Fruit fly (Drosophila melanogaster) whole organism, embryonic: ENCODE results near the gene Gr39a.

Source experiments
- Aef1 ChIP-seq: fragments of 200-800 bp; sonication (Bioruptor generic); IDR thresholded peaks from 3 replicates; pipeline ENCODE4 v1.3.6; 2022; ENCODE audit warnings: missing biosample characterization, missing genetic modification characterization
- CG10565 ChIP-seq: fragments of 200-800 bp; sonication (Bioruptor generic); optimal IDR thresholded peaks from 3 replicates; lab custom pipeline; 2016; ENCODE audit warnings: missing biosample characterization, mild to moderate bottlenecking, missing genetic modification characterization
- CG14710 ChIP-seq: fragments of 200-800 bp; sonication (Bioruptor generic); optimal IDR thresholded peaks from 3 replicates; lab custom pipeline; 2019; ENCODE audit warnings: missing biosample characterization, mild to moderate bottlenecking, missing genetic modification characterization, moderate library complexity
- CG15696 ChIP-seq: fragments of 200-800 bp; sonication (Bioruptor generic); optimal IDR thresholded peaks from 2 replicates; lab custom pipeline; 2019; ENCODE audit warnings: missing biosample characterization, mild to moderate bottlenecking, missing genetic modification characterization, moderate library complexity
- CG17328 ChIP-seq: fragments of 200-800 bp; sonication (Bioruptor generic); IDR thresholded peaks from 2 replicates; pipeline ENCODE4 v1.3.6; 2022; ENCODE audit warnings: missing biosample characterization, missing genetic modification characterization
- CG17829 ChIP-seq: fragments of 200-800 bp; optimal IDR thresholded peaks from 2 replicates; lab custom pipeline; 2019; ENCODE audit warnings: missing biosample characterization, mild to moderate bottlenecking, missing genetic modification characterization, moderate library complexity
- CG5180 ChIP-seq: fragments of 200-800 bp; sonication (Bioruptor generic); optimal IDR thresholded peaks from 3 replicates; lab custom pipeline; 2017; ENCODE audit warnings: missing biosample characterization, missing genetic modification characterization, mild to moderate bottlenecking, moderate library complexity, missing genetic modification reagents
- Fer2 ChIP-seq: fragments of 200-800 bp; sonication (Bioruptor generic); optimal IDR thresholded peaks from 2 replicates; lab custom pipeline; 2018; ENCODE audit warnings: missing biosample characterization, mild to moderate bottlenecking, missing genetic modification characterization, moderate library complexity
- Gug ChIP-seq: fragments of 200-800 bp; sonication (Bioruptor generic); IDR thresholded peaks from 4 replicates; pipeline ENCODE4 v1.3.6; 2022; ENCODE audit warnings: missing biosample characterization, missing genetic modification characterization
- disco-r ChIP-seq: fragments of 200-800 bp; sonication (Bioruptor generic); optimal IDR thresholded peaks from 2 replicates; lab custom pipeline; 2016; ENCODE audit warnings: missing biosample characterization, missing genetic modification characterization
- maf-S ChIP-seq: fragments of 200-800 bp; sonication (Bioruptor generic); optimal IDR thresholded peaks from 2 replicates; lab custom pipeline; 2016; ENCODE audit warnings: missing biosample characterization, missing genetic modification characterization
- pnt ChIP-seq: fragments of 200-800 bp; sonication (Bioruptor generic); optimal IDR thresholded peaks from 3 replicates; lab custom pipeline; 2016; ENCODE audit warnings: missing biosample characterization, missing genetic modification characterization
- ttk ChIP-seq: fragments of 200-800 bp; sonication (Bioruptor generic); IDR thresholded peaks from 2 replicates; pipeline ENCODE4 v2.1.2; 2022; ENCODE audit warnings: missing biosample characterization, missing genetic modification characterization

dm6 chr2L:21304533-21304850, 14.0 kb downstream of the Gr39a start:
- TF ChIP-seq maf-S (GFP tag; lab: Kevin White, UChicago): no peak
- no peak for TF ChIP-seq ttk (GFP tag; lab: Robert Waterston, UW)
- no peak for TF ChIP-seq CG17829 (tag; lab: Kevin White, UChicago)
- TF ChIP-seq Fer2 (tag; lab: Kevin White, UChicago): no peak
- no peak for TF ChIP-seq disco-r
- no peak for TF ChIP-seq CG17328 (GFP tag; lab: Robert Waterston, UW)
- TF ChIP-seq Gug (GFP tag; lab: Robert Waterston, UW): no peak
- TF ChIP-seq CG10565: no peak
- TF ChIP-seq CG5180: no peak
- TF ChIP-seq CG14710 (tag; lab: Kevin White, UChicago): no peak
- no peak for TF ChIP-seq CG15696 (tag; lab: Kevin White, UChicago)
- no peak for TF ChIP-seq Aef1
- TF ChIP-seq pnt (GFP tag; lab: Kevin White, UChicago): no peak
